Worm (Caenorhabditis elegans) whole organism, L4 larva: ENCODE results near the gene hpo-30.

ENCODE experiments used
- daf-12 ChIP-seq: fragments of 150-350 bp; optimal IDR thresholded peaks from 2 replicates; lab custom pipeline; 2014; ENCODE audit warnings: missing biosample characterization, missing genetic modification reagents, missing genetic modification characterization
- dmd-6 ChIP-seq: fragments of 200-800 bp; sonication (Bioruptor generic); IDR thresholded peaks from 2 replicates; pipeline ENCODE4 v1.3.6; 2022; ENCODE audit warnings: missing genetic modification reagents, missing genetic modification characterization, missing compliant biosample characterization
- hlh-30 ChIP-seq: sonication (generic microtip); optimal IDR thresholded peaks from 2 replicates; lab custom pipeline; 2017; ENCODE audit warnings: antibody characterized with exemption, mild to moderate bottlenecking, missing genetic modification characterization, missing compliant biosample characterization; ENCODE audit not compliant: insufficient read depth
- lin-39 ChIP-seq: fragments of 150-350 bp; optimal IDR thresholded peaks from 2 replicates; lab custom pipeline; 2014; ENCODE audit warnings: missing biosample characterization, missing genetic modification reagents, missing genetic modification characterization

ce11 chrV:12307011-12307540 lies 3.1 kb downstream of the hpo-30 start, which contains the start of gene srg-45:
- no peak for TF ChIP-seq dmd-6 (GFP tag; lab: Robert Waterston, UW)
- no peak for TF ChIP-seq hlh-30 (tag; lab: Kevin White, UChicago)
- no peak for TF ChIP-seq lin-39 (tag; lab: Kevin White, UChicago)
- TF ChIP-seq daf-12 (tag; lab: Kevin White, UChicago), result no peak
